Worm (Caenorhabditis elegans): ENCODE data around the gene F10G2.1.

ce11 chrV:7379384-7379783, 47.0 kb downstream of the F10G2.1 start, which contains the start of gene srsx-24:
- TF ChIP-seq zag-1 (tag; optimal IDR thresholded peaks at IDR 0.05) (no peak), blmp-1 (tag; optimal IDR thresholded peaks at IDR 0.05; ENCODE audit: insufficient read depth) (no peak), ZK546.5 (tag; optimal IDR thresholded peaks at IDR 0.05) (no peak), nhr-25 (tag; optimal IDR thresholded peaks at IDR 0.05) (no peak), nhr-129 (tag; optimal IDR thresholded peaks at IDR 0.05) (no peak), skn-1 (tag; optimal IDR thresholded peaks at IDR 0.05) (no peak), elt-3 (tag; optimal IDR thresholded peaks at IDR 0.05) (no peak), ztf-4 (tag; optimal IDR thresholded peaks at IDR 0.05) (no peak), nhr-237 (tag; optimal IDR thresholded peaks at IDR 0.05) (no peak), dmd-4 (tag; optimal IDR thresholded peaks at IDR 0.05) (no peak), unc-62 (GFP tag; optimal IDR thresholded peaks at IDR 0.05) (no peak), lin-13 (GFP tag; optimal IDR thresholded peaks at IDR 0.05) (no peak), elt-1 (tag; optimal IDR thresholded peaks at IDR 0.05) (no peak), lsy-2 (tag; optimal IDR thresholded peaks at IDR 0.05) (no peak)

Measured in whole organism, L2 larva.